Worm (Caenorhabditis elegans) whole organism, young adult: ENCODE measurements around the gene Y42G9A.3.

Source experiments
- C06A6.2 ChIP-seq: fragments of 200-800 bp; sonication (Bioruptor generic); conservative IDR thresholded peaks from 2 replicates; pipeline ENCODE4 v1.3.6; 2022; ENCODE audit warnings: missing genetic modification characterization, missing compliant biosample characterization
- C17E4.6 ChIP-seq: fragments of 200-800 bp; sonication (Bioruptor generic); IDR thresholded peaks from 2 replicates; pipeline ENCODE4 v1.3.6; 2022; ENCODE audit warnings: missing genetic modification reagents, missing genetic modification characterization, missing compliant biosample characterization
- F49E8.2 ChIP-seq: sonication (generic microtip); optimal IDR thresholded peaks from 3 replicates; lab custom pipeline; 2017; ENCODE audit warnings: missing genetic modification characterization, mild to moderate bottlenecking, missing compliant biosample characterization, antibody characterized with exemption, moderate library complexity; ENCODE audit not compliant: insufficient read depth
- K12H6.12 ChIP-seq: fragments of 200-800 bp; sonication (Bioruptor generic); optimal IDR thresholded peaks from 2 replicates; lab custom pipeline; 2018; ENCODE audit warnings: mild to moderate bottlenecking, missing genetic modification characterization, missing compliant biosample characterization
- Y53F4B.3 ChIP-seq: fragments of 200-800 bp; sonication (Bioruptor generic); IDR thresholded peaks from 2 replicates; pipeline ENCODE4 v1.3.6; 2022; ENCODE audit warnings: missing genetic modification reagents, missing genetic modification characterization, missing compliant biosample characterization
- Y53G8AR.9 ChIP-seq: fragments of 200-800 bp; sonication (Bioruptor generic); conservative IDR thresholded peaks from 2 replicates; pipeline ENCODE4 v1.3.6; 2022; ENCODE audit warnings: missing genetic modification reagents, missing genetic modification characterization, missing compliant biosample characterization
- Y79H2A.3 ChIP-seq: fragments of 200-800 bp; sonication (Bioruptor generic); conservative IDR thresholded peaks from 2 replicates; pipeline ENCODE4 v1.3.6; 2022; ENCODE audit warnings: missing genetic modification reagents, missing genetic modification characterization, missing compliant biosample characterization
- Y95B8A.8 ChIP-seq: fragments of 200-800 bp; sonication (Bioruptor generic); IDR thresholded peaks from 2 replicates; pipeline ENCODE4 v1.3.6; 2022; ENCODE audit warnings: missing genetic modification reagents, missing genetic modification characterization, missing compliant biosample characterization
- ama-1 ChIP-seq, 3 experiments: fragments of 150-350 bp in 1 of 3; sonication (generic microtip) in 2 of 3; optimal IDR thresholded peaks; 2 replicates each; lab custom pipeline; 2014 to 2018; ENCODE audit warnings: missing biosample characterization in 2 of 3, missing genetic modification characterization in 2 of 3, missing genetic modification reagents in 2 of 3
- bed-1 ChIP-seq: fragments of 200-800 bp; sonication (Bioruptor generic); IDR thresholded peaks from 2 replicates; pipeline ENCODE4 v1.3.6; 2022; ENCODE audit warnings: missing genetic modification reagents, missing genetic modification characterization, missing compliant biosample characterization
- ccch-3 ChIP-seq: fragments of 200-800 bp; sonication (Bioruptor generic); optimal IDR thresholded peaks from 2 replicates; lab custom pipeline; 2018; ENCODE audit warnings: mild to moderate bottlenecking, missing genetic modification characterization, missing compliant biosample characterization
- cebp-1 ChIP-seq, 2 experiments: fragments of 200-800 bp in 1 of 2; sonication (Bioruptor generic) in 1 of 2; sonication (generic microtip) in 1 of 2; IDR thresholded peaks in 1 of 2; optimal IDR thresholded peaks in 1 of 2; 2 replicates each; pipeline versions ENCODE4 v1.3.6 to Lab custom; 2017 to 2022; ENCODE audit warnings: missing compliant biosample characterization in 2 of 2, missing genetic modification characterization in 2 of 2, mild to moderate bottlenecking in 1 of 2, missing genetic modification reagents in 1 of 2, moderate library complexity in 1 of 2
- die-1 ChIP-seq: sonication (generic microtip); optimal IDR thresholded peaks from 2 replicates; lab custom pipeline; 2016; ENCODE audit warnings: missing genotype, mild to moderate bottlenecking, missing genetic modification characterization, missing compliant biosample characterization
- dpff-1 ChIP-seq: sonication (generic microtip); optimal IDR thresholded peaks from 2 replicates; lab custom pipeline; 2017; ENCODE audit warnings: mild to moderate bottlenecking, missing genetic modification characterization, missing compliant biosample characterization
- egl-18 ChIP-seq: fragments of 200-800 bp; sonication (Bioruptor generic); IDR thresholded peaks from 2 replicates; pipeline ENCODE4 v1.3.6; 2022; ENCODE audit warnings: missing genetic modification reagents, missing genetic modification characterization, missing compliant biosample characterization
- egrh-3 ChIP-seq: fragments of 200-800 bp; sonication (Bioruptor generic); IDR thresholded peaks from 2 replicates; pipeline ENCODE4 v1.3.6; 2022; ENCODE audit warnings: missing genetic modification reagents, missing genetic modification characterization, missing compliant biosample characterization
- ekl-4 ChIP-seq: fragments of 200-800 bp; sonication (Bioruptor generic); IDR thresholded peaks from 2 replicates; pipeline ENCODE4 v1.3.6; 2022; ENCODE audit warnings: missing genetic modification reagents, missing genetic modification characterization, missing compliant biosample characterization
- fkh-3 ChIP-seq: sonication (generic microtip); optimal IDR thresholded peaks from 2 replicates; lab custom pipeline; 2016; ENCODE audit warnings: mild to moderate bottlenecking, missing genetic modification characterization, missing compliant biosample characterization
- gei-17 ChIP-seq: fragments of 200-800 bp; sonication (Bioruptor generic); optimal IDR thresholded peaks from 2 replicates; lab custom pipeline; 2018; ENCODE audit warnings: mild to moderate bottlenecking, missing genetic modification characterization, missing compliant biosample characterization
- hlh-12 ChIP-seq: sonication (generic microtip); optimal IDR thresholded peaks from 2 replicates; lab custom pipeline; 2016; ENCODE audit warnings: missing genetic modification characterization, missing compliant biosample characterization
- hmg-20 ChIP-seq: fragments of 200-800 bp; sonication (Bioruptor generic); IDR thresholded peaks from 2 replicates; pipeline ENCODE4 v1.3.6; 2022; ENCODE audit warnings: missing genetic modification reagents, missing genetic modification characterization, missing compliant biosample characterization
- lag-1 ChIP-seq: fragments of 200-800 bp; sonication (Bioruptor generic); IDR thresholded peaks from 2 replicates; pipeline ENCODE4 v1.3.6; 2022; ENCODE audit warnings: missing genetic modification reagents, missing genetic modification characterization, missing compliant biosample characterization
- let-526 ChIP-seq: fragments of 200-800 bp; sonication (Bioruptor generic); IDR thresholded peaks from 2 replicates; pipeline ENCODE4 v1.3.6; 2022; ENCODE audit warnings: missing genetic modification reagents, missing genetic modification characterization, missing compliant biosample characterization
- let-607 ChIP-seq, 2 experiments: fragments of 200-800 bp in 1 of 2; sonication (Bioruptor generic) in 1 of 2; sonication (generic microtip) in 1 of 2; optimal IDR thresholded peaks; 2 replicates each; lab custom pipeline; 2016 to 2018; ENCODE audit warnings: mild to moderate bottlenecking in 2 of 2, missing compliant biosample characterization in 2 of 2, missing genetic modification characterization in 2 of 2, moderate library complexity in 2 of 2, missing genotype in 1 of 2
- lin-35 ChIP-seq, 3 experiments: fragments of 150-350 bp in 2 of 3; sonication (generic microtip) in 1 of 3; optimal IDR thresholded peaks; 2 replicates each; lab custom pipeline; 2014 to 2018; ENCODE audit warnings: missing biosample characterization in 3 of 3, missing genetic modification characterization in 3 of 3, missing genetic modification reagents in 3 of 3
- lsy-27 ChIP-seq: sonication (generic microtip); optimal IDR thresholded peaks from 2 replicates; lab custom pipeline; 2017; ENCODE audit warnings: missing genetic modification characterization, mild to moderate bottlenecking, missing compliant biosample characterization, antibody characterized with exemption, missing genotype, borderline replicate concordance; ENCODE audit not compliant: insufficient read depth
- madf-6 ChIP-seq: fragments of 200-800 bp; sonication (Bioruptor generic); IDR thresholded peaks from 2 replicates; pipeline ENCODE4 v1.3.6; 2022; ENCODE audit warnings: missing genetic modification reagents, missing genetic modification characterization, missing compliant biosample characterization
- mcd-1 ChIP-seq: fragments of 200-800 bp; sonication (Bioruptor generic); IDR thresholded peaks from 2 replicates; pipeline ENCODE4 v1.3.6; 2022; ENCODE audit warnings: missing genetic modification reagents, missing genetic modification characterization, missing compliant biosample characterization
- nfya-2 ChIP-seq: fragments of 200-800 bp; sonication (Bioruptor generic); IDR thresholded peaks from 2 replicates; pipeline ENCODE4 v1.3.6; 2022; ENCODE audit warnings: missing genetic modification reagents, missing genetic modification characterization, missing compliant biosample characterization
- nfyb-1 ChIP-seq: fragments of 200-800 bp; sonication (Bioruptor generic); IDR thresholded peaks from 2 replicates; pipeline ENCODE4 v1.3.6; 2022; ENCODE audit warnings: missing genetic modification reagents, missing genetic modification characterization, missing compliant biosample characterization
- nhr-80 ChIP-seq: sonication (generic microtip); optimal IDR thresholded peaks from 2 replicates; lab custom pipeline; 2016; ENCODE audit warnings: missing genetic modification characterization, missing compliant biosample characterization
- nhr-90 ChIP-seq: sonication (generic microtip); optimal IDR thresholded peaks from 2 replicates; lab custom pipeline; 2016; ENCODE audit warnings: missing genotype, mild to moderate bottlenecking, missing genetic modification characterization, missing compliant biosample characterization
- rcor-1 ChIP-seq: fragments of 200-800 bp; sonication (Bioruptor generic); IDR thresholded peaks from 2 replicates; pipeline ENCODE4 v1.3.6; 2022; ENCODE audit warnings: missing genetic modification reagents, missing genetic modification characterization, missing compliant biosample characterization
- repo-1 ChIP-seq: sonication (generic microtip); optimal IDR thresholded peaks from 2 replicates; lab custom pipeline; 2017; ENCODE audit warnings: mild to moderate bottlenecking, missing genetic modification characterization, missing compliant biosample characterization
- sdz-38 ChIP-seq: sonication (generic microtip); optimal IDR thresholded peaks from 2 replicates; lab custom pipeline; 2016; ENCODE audit warnings: missing genotype, missing genetic modification characterization, missing compliant biosample characterization
- snpc-4 ChIP-seq, 5 experiments: fragments of 150-350 bp in 1 of 5; sonication (generic microtip) in 4 of 5; optimal IDR thresholded peaks; 2 replicates each; lab custom pipeline; 2014 to 2018; ENCODE audit warnings: missing genetic modification characterization in 5 of 5, missing biosample characterization in 3 of 5, antibody characterized with exemption in 2 of 5, mild to moderate bottlenecking in 2 of 5, missing compliant biosample characterization in 2 of 5, missing genotype in 2 of 5, moderate library complexity in 2 of 5, missing genetic modification reagents in 1 of 5
- somi-1 ChIP-seq: fragments of 200-800 bp; sonication (Bioruptor generic); optimal IDR thresholded peaks from 2 replicates; lab custom pipeline; 2018; ENCODE audit warnings: mild to moderate bottlenecking, missing genetic modification characterization, missing compliant biosample characterization
- sptf-2 ChIP-seq: fragments of 200-800 bp; sonication (Bioruptor generic); optimal IDR thresholded peaks from 2 replicates; lab custom pipeline; 2018; ENCODE audit warnings: mild to moderate bottlenecking, missing genetic modification characterization, missing compliant biosample characterization
- tbp1 ChIP-seq: fragments of 200-800 bp; sonication (Bioruptor generic); optimal IDR thresholded peaks from 2 replicates; lab custom pipeline; 2018; ENCODE audit warnings: mild to moderate bottlenecking, missing genetic modification characterization, missing compliant biosample characterization
- tbx-9 ChIP-seq: sonication (generic microtip); optimal IDR thresholded peaks from 2 replicates; lab custom pipeline; 2016; ENCODE audit warnings: borderline replicate concordance, missing genetic modification characterization, inconsistent platforms, missing compliant biosample characterization
- unc-130 ChIP-seq: sonication (generic microtip); optimal IDR thresholded peaks from 2 replicates; lab custom pipeline; 2016; ENCODE audit warnings: missing genetic modification reagents, missing genetic modification characterization, missing compliant biosample characterization
- unc-62 ChIP-seq: fragments of 150-350 bp; optimal IDR thresholded peaks from 2 replicates; lab custom pipeline; 2014; ENCODE audit warnings: missing biosample characterization, missing genetic modification reagents, missing genetic modification characterization
- zim-3 ChIP-seq: sonication (generic microtip); optimal IDR thresholded peaks from 2 replicates; lab custom pipeline; 2017; ENCODE audit warnings: mild to moderate bottlenecking, missing genetic modification characterization, moderate library complexity, missing compliant biosample characterization
- ztf-28 ChIP-seq: fragments of 200-800 bp; sonication (Bioruptor generic); IDR thresholded peaks from 2 replicates; pipeline ENCODE4 v1.3.6; 2022; ENCODE audit warnings: missing genetic modification reagents, missing genetic modification characterization, missing compliant biosample characterization
- ztf-3 ChIP-seq: fragments of 200-800 bp; sonication (Bioruptor generic); optimal IDR thresholded peaks from 2 replicates; lab custom pipeline; 2018; ENCODE audit warnings: mild to moderate bottlenecking, missing genetic modification characterization, missing compliant biosample characterization

Y42G9A.3 gene

ce11 chrIII:6134111-6134510 is 11.9 kb upstream of the Y42G9A.3 start:
- no peak for TF ChIP-seq ama-1 (optimal IDR thresholded peaks at IDR 0.05; lab: Kevin White, UChicago)
- no peak for TF ChIP-seq ama-1 (GFP tag; optimal IDR thresholded peaks at IDR 0.05; lab: Kevin White, UChicago)
- peak; percentile 13 for TF ChIP-seq nhr-80 (tag; lab: Kevin White, UChicago)

- TF ChIP-seq sptf-2: no peak
- TF ChIP-seq zim-3 (tag; lab: Kevin White, UChicago): no peak
- TF ChIP-seq Y95B8A.8 (GFP tag; lab: Robert Waterston, UW): no peak
- no peak for TF ChIP-seq nhr-90 (tag; lab: Kevin White, UChicago)
- no peak for TF ChIP-seq Y79H2A.3 (GFP tag; lab: Robert Waterston, UW)
- TF ChIP-seq ztf-3 (GFP tag; lab: Kevin White, UChicago): no peak
- no peak for TF ChIP-seq K12H6.12 (tag; lab: Kevin White, UChicago)
- TF ChIP-seq madf-6 (GFP tag; lab: Robert Waterston, UW): no peak
- TF ChIP-seq repo-1 (tag; lab: Kevin White, UChicago): no peak
- TF ChIP-seq bed-1: no peak
- no peak for TF ChIP-seq F49E8.2 (tag; lab: Kevin White, UChicago)
- no peak for TF ChIP-seq tbx-9
- no peak for TF ChIP-seq fkh-3 (tag; lab: Kevin White, UChicago)
- TF ChIP-seq nfya-2 (GFP tag; lab: Robert Waterston, UW): no peak
- no peak for TF ChIP-seq Y53G8AR.9
- no peak for TF ChIP-seq C06A6.2 (GFP tag; lab: Robert Waterston, UW)
- TF ChIP-seq lsy-27 (tag; lab: Kevin White, UChicago): no peak
- TF ChIP-seq tbp1: no peak
- no peak for TF ChIP-seq cebp-1 (GFP tag; IDR thresholded peaks at IDR 0.05; lab: Robert Waterston, UW)
- TF ChIP-seq cebp-1 (tag; optimal IDR thresholded peaks at IDR 0.05; lab: Kevin White, UChicago): peak; percentile 17
- peak; percentile 15 for TF ChIP-seq somi-1 (GFP tag; lab: Kevin White, UChicago)
- TF ChIP-seq egl-18 (GFP tag; lab: Robert Waterston, UW): no peak
- TF ChIP-seq rcor-1 (GFP tag; lab: Robert Waterston, UW): no peak
- TF ChIP-seq dpff-1 (tag; lab: Kevin White, UChicago): no peak
- no peak for TF ChIP-seq sdz-38
- TF ChIP-seq unc-62 (GFP tag; lab: Kevin White, UChicago): no peak
- no peak for TF ChIP-seq nfyb-1 (GFP tag; lab: Robert Waterston, UW)
- no peak for TF ChIP-seq let-607 (tag; optimal IDR thresholded peaks at IDR 0.05; lab: Kevin White, UChicago)
- no peak for TF ChIP-seq ztf-28 (GFP tag; lab: Robert Waterston, UW)
- no peak for TF ChIP-seq hmg-20 (GFP tag; lab: Robert Waterston, UW)
- TF ChIP-seq die-1: peak; percentile 4
- 0 out of 2 replicates have a peak, but pooled peaks have one; percentile 28 for TF ChIP-seq mcd-1
- no peak for TF ChIP-seq ekl-4 (GFP tag; lab: Robert Waterston, UW)
- no peak for TF ChIP-seq C17E4.6 (GFP tag; lab: Robert Waterston, UW)
- TF ChIP-seq ccch-3 (GFP tag; lab: Kevin White, UChicago): no peak
- TF ChIP-seq let-526: no peak
- TF ChIP-seq unc-130: no peak
- no peak for TF ChIP-seq lin-35 (GFP tag; optimal IDR thresholded peaks at IDR 0.05; lab: Kevin White, UChicago)
- no peak for TF ChIP-seq gei-17 (GFP tag; lab: Kevin White, UChicago)
- TF ChIP-seq egrh-3 (GFP tag; lab: Robert Waterston, UW): peak; percentile 49; the same call in 1 of the 2 replicates
- no peak for TF ChIP-seq lag-1
- no peak for TF ChIP-seq ama-1 (optimal IDR thresholded peaks at IDR 0.05; lab: Kevin White, UChicago)
- TF ChIP-seq ama-1 (GFP tag; optimal IDR thresholded peaks at IDR 0.05; lab: Kevin White, UChicago): no peak
- no peak for TF ChIP-seq snpc-4 (GFP tag; optimal IDR thresholded peaks at IDR 0.05; lab: Kevin White, UChicago)
- peak in 1 of 4 experiments; percentile 28 for TF ChIP-seq snpc-4 (tag; optimal IDR thresholded peaks at IDR 0.05; lab: Kevin White, UChicago)
- no peak for TF ChIP-seq Y53F4B.3 (GFP tag; lab: Robert Waterston, UW)
- no peak for TF ChIP-seq hlh-12 (tag; lab: Kevin White, UChicago)
Measured at ce11 chrIII:6135211-6135610, 10.8 kb upstream of the Y42G9A.3 start.
